Worm (Caenorhabditis elegans) whole organism, young adult: Measurements from ENCODE around the gene sre-27.

Source experiments
- B0336.3 ChIP-seq: fragments of 200-800 bp; sonication (Bioruptor generic); IDR thresholded peaks from 2 replicates; pipeline ENCODE4 v1.3.6; 2022; ENCODE audit warnings: missing genetic modification characterization, missing compliant biosample characterization
- Y67H2A.10 ChIP-seq: fragments of 200-800 bp; sonication (Bioruptor generic); conservative IDR thresholded peaks from 2 replicates; pipeline ENCODE4 v1.3.6; 2022; ENCODE audit warnings: missing genetic modification reagents, missing genetic modification characterization, missing compliant biosample characterization
- ama-1 ChIP-seq, 3 experiments: fragments of 150-350 bp in 1 of 3; sonication (generic microtip) in 2 of 3; optimal IDR thresholded peaks; 2 replicates each; lab custom pipeline; 2014 to 2018; ENCODE audit warnings: missing biosample characterization in 2 of 3, missing genetic modification characterization in 2 of 3, missing genetic modification reagents in 2 of 3
- attf-5 ChIP-seq: fragments of 200-800 bp; sonication (Bioruptor generic); optimal IDR thresholded peaks from 2 replicates; lab custom pipeline; 2018; ENCODE audit warnings: mild to moderate bottlenecking, missing genetic modification characterization, missing compliant biosample characterization
- bed-1 ChIP-seq: fragments of 200-800 bp; sonication (Bioruptor generic); IDR thresholded peaks from 2 replicates; pipeline ENCODE4 v1.3.6; 2022; ENCODE audit warnings: missing genetic modification reagents, missing genetic modification characterization, missing compliant biosample characterization
- cebp-2 ChIP-seq: fragments of 200-800 bp; sonication (Bioruptor generic); IDR thresholded peaks from 2 replicates; pipeline ENCODE4 v1.3.6; 2022; ENCODE audit warnings: missing genetic modification characterization, missing compliant biosample characterization
- ceh-79 ChIP-seq: sonication (generic microtip); optimal IDR thresholded peaks from 2 replicates; lab custom pipeline; 2017; ENCODE audit warnings: mild to moderate bottlenecking, missing genetic modification characterization, missing compliant biosample characterization
- dpl-1 ChIP-seq: fragments of 150-350 bp; optimal IDR thresholded peaks from 2 replicates; lab custom pipeline; 2014; ENCODE audit warnings: missing biosample characterization, missing genetic modification reagents, missing genetic modification characterization
- gei-17 ChIP-seq: fragments of 200-800 bp; sonication (Bioruptor generic); optimal IDR thresholded peaks from 2 replicates; lab custom pipeline; 2018; ENCODE audit warnings: mild to moderate bottlenecking, missing genetic modification characterization, missing compliant biosample characterization
- him-1 ChIP-seq: sonication (generic microtip); optimal IDR thresholded peaks from 2 replicates; lab custom pipeline; 2016; ENCODE audit warnings: missing genotype, missing genetic modification reagents, missing genetic modification characterization, missing compliant biosample characterization
- lsl-1 ChIP-seq: fragments of 200-800 bp; sonication (Bioruptor generic); optimal IDR thresholded peaks from 2 replicates; lab custom pipeline; 2018; ENCODE audit warnings: mild to moderate bottlenecking, missing genetic modification characterization, moderate library complexity, missing compliant biosample characterization
- sea-2 ChIP-seq: fragments of 200-800 bp; sonication (Bioruptor generic); IDR thresholded peaks from 2 replicates; pipeline ENCODE4 v1.3.6; 2022; ENCODE audit warnings: missing genetic modification characterization, missing compliant biosample characterization
- snpc-3.4 ChIP-seq: sonication (generic microtip); optimal IDR thresholded peaks from 2 replicates; lab custom pipeline; 2017; ENCODE audit warnings: missing genetic modification characterization, mild to moderate bottlenecking, missing compliant biosample characterization, antibody characterized with exemption, moderate library complexity, missing genotype, missing genetic modification reagents
- snpc-4 ChIP-seq, 5 experiments: fragments of 150-350 bp in 1 of 5; sonication (generic microtip) in 4 of 5; optimal IDR thresholded peaks; 2 replicates each; lab custom pipeline; 2014 to 2018; ENCODE audit warnings: missing genetic modification characterization in 5 of 5, missing biosample characterization in 3 of 5, antibody characterized with exemption in 2 of 5, mild to moderate bottlenecking in 2 of 5, missing compliant biosample characterization in 2 of 5, missing genotype in 2 of 5, moderate library complexity in 2 of 5, missing genetic modification reagents in 1 of 5

ce11 chrII:12369202-12369601 is 48.2 kb downstream of the sre-27 start:
- TF ChIP-seq dpl-1 (no peak), attf-5 (no peak), B0336.3 (GFP tag; lab: Robert Waterston, UW) (no peak), snpc-3.4 (tag; lab: Kevin White, UChicago) (no peak), cebp-2 (GFP tag; lab: Robert Waterston, UW) (no peak), bed-1 (GFP tag; lab: Robert Waterston, UW) (no peak), ama-1 (optimal IDR thresholded peaks at IDR 0.05; lab: Kevin White, UChicago) (no peak), ama-1 (GFP tag; optimal IDR thresholded peaks at IDR 0.05; lab: Kevin White, UChicago) (no peak), him-1 (no peak), ceh-79 (tag; lab: Kevin White, UChicago) (no peak), lsl-1 (GFP tag; lab: Kevin White, UChicago) (no peak), sea-2 (GFP tag; lab: Robert Waterston, UW) (no peak), snpc-4 (GFP tag; optimal IDR thresholded peaks at IDR 0.05; lab: Kevin White, UChicago) (no peak), snpc-4 (tag; optimal IDR thresholded peaks at IDR 0.05; lab: Kevin White, UChicago) (no peak), Y67H2A.10 (GFP tag; lab: Robert Waterston, UW) (no peak), gei-17 (GFP tag; lab: Kevin White, UChicago) (no peak)
